Fruit fly (Drosophila melanogaster): Measurements from ENCODE around the gene rst.

DNA sequence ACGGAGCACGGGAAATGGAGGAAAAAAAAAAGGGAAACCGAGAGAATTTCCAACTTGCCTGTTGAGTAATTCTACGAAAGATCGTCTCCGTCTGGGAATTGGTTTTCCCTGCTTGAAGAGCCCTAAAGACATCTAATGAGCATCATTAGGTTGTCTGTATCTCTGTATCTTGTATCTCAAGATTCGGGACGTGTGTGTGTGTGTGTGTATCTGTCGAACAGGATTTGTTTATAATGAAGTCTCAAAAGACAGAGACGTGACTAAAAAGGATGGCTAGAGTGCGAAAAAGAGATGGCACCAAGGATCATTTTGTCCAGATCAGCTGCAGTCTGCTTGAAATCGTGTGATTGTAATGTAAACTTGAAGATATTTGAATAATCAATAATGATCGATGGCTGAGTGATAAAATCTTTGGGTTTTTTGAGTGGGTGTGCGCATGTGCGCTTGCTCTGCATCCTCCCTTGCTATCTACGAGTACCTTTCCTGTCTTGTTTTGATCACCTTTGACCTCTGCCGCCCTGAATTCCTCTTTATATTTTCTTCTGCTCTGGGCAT is 8.9 kb upstream of the rst start:
- TF ChIP-seq kay (GFP tag; ENCODE audit: borderline replicate concordance) (no peak), pad (GFP tag; optimal IDR thresholded peaks at IDR 0.05) (no peak), CG7101 (tag; optimal IDR thresholded peaks at IDR 0.05) (no peak), CG1620 (GFP tag; optimal IDR thresholded peaks at IDR 0.05) (no peak)
